Worm (Caenorhabditis elegans) whole organism, L4 larva: Measurements from ENCODE around the gene cyp-13A7.
A peak's percentile ranks its signal among the peaks of the same experiment; 100 is the strongest.

Experiments used
- F49E8.2 ChIP-seq: sonication (generic microtip); optimal IDR thresholded peaks from 2 replicates; lab custom pipeline; 2016; ENCODE audit warnings: missing compliant biosample characterization, mild to moderate bottlenecking, missing genetic modification characterization, borderline replicate concordance
- R02D3.7 ChIP-seq: fragments of 150-350 bp; sonication (generic microtip); optimal IDR thresholded peaks from 3 replicates; lab custom pipeline; 2014; ENCODE audit warnings: missing biosample characterization, missing genetic modification characterization
- T20F7.1 ChIP-seq: fragments of 200-800 bp; sonication (Bioruptor generic); optimal IDR thresholded peaks from 2 replicates; lab custom pipeline; 2018; ENCODE audit warnings: mild to moderate bottlenecking, missing genetic modification characterization, missing compliant biosample characterization
- T26A8.4 ChIP-seq: fragments of 200-800 bp; sonication (Bioruptor generic); IDR thresholded peaks from 2 replicates; pipeline ENCODE4 v1.3.6; 2022; ENCODE audit warnings: missing genetic modification characterization, missing compliant biosample characterization
- aha-1 ChIP-seq: fragments of 150-350 bp; peaks from one replicate; lab custom pipeline; 2014; ENCODE audit warnings: missing biosample characterization, missing genetic modification characterization
- ama-1 ChIP-seq: fragments of 150-350 bp; optimal IDR thresholded peaks from 2 replicates; lab custom pipeline; 2014; ENCODE audit warnings: inconsistent platforms, mixed read lengths
- arid-1 ChIP-seq: fragments of 200-800 bp; sonication (Bioruptor generic); conservative IDR thresholded peaks from 2 replicates; pipeline ENCODE4 v1.3.6; 2022; ENCODE audit warnings: missing genetic modification reagents, missing genetic modification characterization, missing compliant biosample characterization
- ceh-28 ChIP-seq: fragments of 150-350 bp; optimal IDR thresholded peaks from 2 replicates; lab custom pipeline; 2014; ENCODE audit warnings: missing biosample characterization, missing genetic modification reagents, missing genetic modification characterization
- ceh-32 ChIP-seq: sonication (generic microtip); optimal IDR thresholded peaks from 2 replicates; lab custom pipeline; 2016; ENCODE audit warnings: mild to moderate bottlenecking, missing genetic modification characterization, missing compliant biosample characterization; ENCODE audit not compliant: poor library complexity
- ceh-44 ChIP-seq: fragments of 200-800 bp; sonication (Bioruptor generic); IDR thresholded peaks from 2 replicates; pipeline ENCODE4 v1.3.6; 2022; ENCODE audit warnings: missing genetic modification reagents, missing genetic modification characterization, missing compliant biosample characterization
- ceh-82 ChIP-seq: sonication (generic microtip); optimal IDR thresholded peaks from 2 replicates; lab custom pipeline; 2017; ENCODE audit warnings: missing biosample characterization, missing genetic modification characterization
- cey-2 ChIP-seq: sonication (generic microtip); optimal IDR thresholded peaks from 3 replicates; lab custom pipeline; 2017; ENCODE audit warnings: missing genetic modification characterization, mild to moderate bottlenecking, missing compliant biosample characterization, antibody characterized with exemption, borderline replicate concordance; ENCODE audit not compliant: insufficient read depth
- ctbp-1 ChIP-seq: fragments of 200-800 bp; sonication (Bioruptor generic); IDR thresholded peaks from 2 replicates; pipeline ENCODE4 v1.3.6; 2022; ENCODE audit warnings: missing genetic modification reagents, missing genetic modification characterization, missing compliant biosample characterization
- daf-16 ChIP-seq, 3 experiments: sonication (generic microtip); optimal IDR thresholded peaks; 2 replicates each; lab custom pipeline; 2016 to 2017; ENCODE audit warnings: missing genetic modification characterization in 3 of 3, missing genetic modification reagents in 3 of 3, mild to moderate bottlenecking in 2 of 3, missing compliant biosample characterization in 2 of 3, missing biosample characterization in 1 of 3, moderate library complexity in 1 of 3
- dmd-6 ChIP-seq: fragments of 200-800 bp; sonication (Bioruptor generic); IDR thresholded peaks from 2 replicates; pipeline ENCODE4 v1.3.6; 2022; ENCODE audit warnings: missing genetic modification reagents, missing genetic modification characterization, missing compliant biosample characterization
- dmd-8 ChIP-seq: fragments of 200-800 bp; sonication (Bioruptor generic); IDR thresholded peaks from 2 replicates; pipeline ENCODE4 v1.3.6; 2022; ENCODE audit warnings: missing genetic modification characterization, missing compliant biosample characterization
- dpl-1 ChIP-seq: fragments of 150-350 bp; optimal IDR thresholded peaks from 2 replicates; lab custom pipeline; 2014; ENCODE audit warnings: missing biosample characterization, missing genetic modification reagents, missing genetic modification characterization
- dve-1 ChIP-seq: sonication (generic microtip); optimal IDR thresholded peaks from 2 replicates; lab custom pipeline; 2017; ENCODE audit warnings: antibody characterized with exemption, mild to moderate bottlenecking, missing genetic modification characterization, missing compliant biosample characterization; ENCODE audit not compliant: insufficient read depth
- hif-1 ChIP-seq, 2 experiments: sonication (generic microtip); optimal IDR thresholded peaks; 2 replicates each; lab custom pipeline; 2016 to 2017; ENCODE audit warnings: missing compliant biosample characterization in 2 of 2, missing genetic modification characterization in 2 of 2, missing genetic modification reagents in 2 of 2, missing genotype in 2 of 2, mild to moderate bottlenecking in 1 of 2
- hlh-11 ChIP-seq: fragments of 200-800 bp; sonication (Bioruptor generic); optimal IDR thresholded peaks from 2 replicates; lab custom pipeline; 2018; ENCODE audit warnings: mild to moderate bottlenecking, missing genetic modification characterization, missing compliant biosample characterization
- hlh-30 ChIP-seq: sonication (generic microtip); optimal IDR thresholded peaks from 2 replicates; lab custom pipeline; 2017; ENCODE audit warnings: antibody characterized with exemption, mild to moderate bottlenecking, missing genetic modification characterization, missing compliant biosample characterization; ENCODE audit not compliant: insufficient read depth
- hmg-1.1 ChIP-seq: fragments of 200-800 bp; sonication (Bioruptor generic); IDR thresholded peaks from 2 replicates; pipeline ENCODE4 v1.3.6; 2022; ENCODE audit warnings: missing genetic modification reagents, missing genetic modification characterization, missing compliant biosample characterization
- jun-1 ChIP-seq: fragments of 150-350 bp; optimal IDR thresholded peaks from 2 replicates; lab custom pipeline; 2014; ENCODE audit warnings: missing biosample characterization, missing genetic modification reagents, missing genetic modification characterization
- lin-1 ChIP-seq: fragments of 200-800 bp; sonication (Bioruptor generic); IDR thresholded peaks from 2 replicates; pipeline ENCODE4 v1.3.6; 2022; ENCODE audit warnings: missing genetic modification reagents, missing genetic modification characterization, missing compliant biosample characterization
- lin-13 ChIP-seq: fragments of 150-350 bp; optimal IDR thresholded peaks from 2 replicates; lab custom pipeline; 2014; ENCODE audit warnings: missing biosample characterization, missing genetic modification reagents, missing genetic modification characterization
- lin-15B ChIP-seq: fragments of 150-350 bp; sonication (generic microtip); optimal IDR thresholded peaks from 3 replicates; lab custom pipeline; 2014; ENCODE audit warnings: missing biosample characterization, missing genetic modification characterization
- lin-38 ChIP-seq: fragments of 200-800 bp; sonication (Bioruptor generic); IDR thresholded peaks from 2 replicates; pipeline ENCODE4 v1.3.6; 2022; ENCODE audit warnings: missing genetic modification reagents, missing genetic modification characterization, missing compliant biosample characterization
- lin-39 ChIP-seq: fragments of 150-350 bp; optimal IDR thresholded peaks from 2 replicates; lab custom pipeline; 2014; ENCODE audit warnings: missing biosample characterization, missing genetic modification reagents, missing genetic modification characterization
- lsy-2 ChIP-seq, 2 experiments: fragments of 150-350 bp in 1 of 2; sonication (generic microtip) in 1 of 2; optimal IDR thresholded peaks; 2 replicates each; lab custom pipeline; 2014 to 2017; ENCODE audit warnings: missing biosample characterization in 2 of 2, missing genetic modification characterization in 2 of 2
- mep-1 ChIP-seq: fragments of 150-350 bp; sonication (generic microtip); optimal IDR thresholded peaks from 3 replicates; lab custom pipeline; 2014; ENCODE audit warnings: missing biosample characterization, missing genetic modification characterization
- mes-2 ChIP-seq: sonication (generic microtip); optimal IDR thresholded peaks from 2 replicates; lab custom pipeline; 2016; ENCODE audit warnings: missing genotype, mild to moderate bottlenecking, missing genetic modification characterization, missing compliant biosample characterization; ENCODE audit not compliant: poor library complexity, severe bottlenecking
- mxl-2 ChIP-seq: fragments of 200-800 bp; sonication (Bioruptor generic); conservative IDR thresholded peaks from 2 replicates; pipeline ENCODE4 v1.3.6; 2022; ENCODE audit warnings: missing genetic modification reagents, missing genetic modification characterization, missing compliant biosample characterization
- nhr-102 ChIP-seq: sonication (generic microtip); optimal IDR thresholded peaks from 2 replicates; lab custom pipeline; 2016; ENCODE audit warnings: mild to moderate bottlenecking, missing genetic modification characterization, moderate library complexity, missing compliant biosample characterization
- nhr-28 ChIP-seq: fragments of 150-350 bp; optimal IDR thresholded peaks from 2 replicates; lab custom pipeline; 2014; ENCODE audit warnings: missing biosample characterization, missing genetic modification characterization
- nhr-48 ChIP-seq: sonication (generic microtip); optimal IDR thresholded peaks from 2 replicates; lab custom pipeline; 2016; ENCODE audit warnings: mild to moderate bottlenecking, missing genetic modification characterization, missing compliant biosample characterization
- nhr-6 ChIP-seq: fragments of 150-350 bp; optimal IDR thresholded peaks from 2 replicates; lab custom pipeline; 2014; ENCODE audit warnings: missing biosample characterization, missing genetic modification characterization
- nhr-77 ChIP-seq: fragments of 150-350 bp; optimal IDR thresholded peaks from 2 replicates; lab custom pipeline; 2014; ENCODE audit warnings: missing biosample characterization, missing genetic modification characterization
- pha-4 ChIP-seq, 2 experiments: fragments of 150-350 bp in 1 of 2; fragments of 200-800 bp in 1 of 2; sonication (Bioruptor generic) in 1 of 2; IDR thresholded peaks in 1 of 2; optimal IDR thresholded peaks in 1 of 2; 2 replicates each; pipeline versions ENCODE4 v1.3.6 to Lab custom; 2014 to 2022; ENCODE audit warnings: missing genetic modification characterization in 2 of 2, missing genetic modification reagents in 2 of 2, missing biosample characterization in 1 of 2, missing compliant biosample characterization in 1 of 2
- php-3 ChIP-seq: fragments of 200-800 bp; sonication (Bioruptor generic); IDR thresholded peaks from 2 replicates; pipeline ENCODE4 v1.3.6; 2022; ENCODE audit warnings: missing genetic modification reagents, missing genetic modification characterization, missing compliant biosample characterization
- rbr-2 ChIP-seq: sonication (generic microtip); optimal IDR thresholded peaks from 2 replicates; lab custom pipeline; 2016; ENCODE audit warnings: missing genotype, missing genetic modification characterization, missing compliant biosample characterization
- spr-1 ChIP-seq: sonication (generic microtip); optimal IDR thresholded peaks from 2 replicates; lab custom pipeline; 2016; ENCODE audit warnings: mild to moderate bottlenecking, missing genetic modification characterization, missing compliant biosample characterization
- tra-1 ChIP-seq: fragments of 200-800 bp; sonication (Bioruptor generic); IDR thresholded peaks from 2 replicates; pipeline ENCODE4 v1.3.6; 2022; ENCODE audit warnings: missing genetic modification reagents, missing genetic modification characterization, missing compliant biosample characterization
- unc-39 ChIP-seq: sonication (generic microtip); optimal IDR thresholded peaks from 2 replicates; lab custom pipeline; 2017; ENCODE audit warnings: missing biosample characterization, missing genetic modification characterization
- vab-7 ChIP-seq: fragments of 200-800 bp; sonication (Bioruptor generic); IDR thresholded peaks from 2 replicates; pipeline ENCODE4 v1.3.6; 2022; ENCODE audit warnings: missing genetic modification reagents, missing genetic modification characterization, missing compliant biosample characterization
- zfp-2 ChIP-seq: sonication (generic microtip); optimal IDR thresholded peaks from 2 replicates; lab custom pipeline; 2016; ENCODE audit warnings: mild to moderate bottlenecking, missing genetic modification characterization, missing compliant biosample characterization
- zfp-3 ChIP-seq: fragments of 200-800 bp; sonication (Bioruptor generic); conservative IDR thresholded peaks from 2 replicates; pipeline ENCODE4 v1.3.6; 2022; ENCODE audit warnings: missing genetic modification reagents, missing genetic modification characterization, missing compliant biosample characterization
- zip-2 ChIP-seq: fragments of 150-350 bp; optimal IDR thresholded peaks from 2 replicates; lab custom pipeline; 2014; ENCODE audit warnings: missing biosample characterization, missing genetic modification characterization

cyp-13A7 gene

DNA sequence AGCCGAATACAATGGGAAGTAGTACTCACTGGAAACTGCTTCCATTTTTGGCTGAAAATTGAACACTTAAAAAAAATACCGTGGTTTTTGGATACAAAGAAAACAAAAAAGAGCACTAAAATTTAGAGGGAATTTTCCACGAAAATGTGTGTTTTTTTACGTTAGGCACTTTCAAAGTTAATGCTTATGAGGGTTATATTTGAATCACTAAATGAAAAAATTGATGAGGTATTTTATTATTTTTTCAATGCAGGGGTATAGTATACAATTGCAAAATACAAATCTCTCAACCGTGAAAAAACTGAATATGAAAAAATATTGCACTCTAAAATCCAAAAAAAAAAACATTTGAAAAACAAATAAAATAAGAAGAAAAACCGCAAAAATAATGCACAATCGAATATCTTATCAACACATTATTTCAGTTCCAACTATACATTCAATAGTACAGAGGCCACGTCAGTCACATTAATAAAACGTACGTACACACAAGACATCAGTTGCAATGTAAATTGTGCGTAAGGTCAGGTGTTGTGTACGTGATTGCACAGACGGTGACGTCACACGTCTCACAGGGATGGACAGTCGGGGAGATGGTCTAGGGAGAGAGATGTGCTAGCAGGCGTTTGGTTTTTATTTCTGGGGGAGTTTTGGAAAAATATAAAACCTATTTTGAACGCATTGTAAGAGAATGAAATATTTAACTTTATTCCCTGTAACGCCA, 33.5 kb upstream of the cyp-13A7 start, which contains the start of gene aqp-10:
TSS of gene aqp-10 (minus strand) at position 51 of the 724 bp plus-strand sequence.
- TF ChIP-seq ctbp-1, result no peak
- peak; percentile 62 for TF ChIP-seq mes-2
- peak in 1 of 2 experiments; percentile 68 for TF ChIP-seq daf-16 (GFP tag; optimal IDR thresholded peaks at IDR 0.05; lab: Kevin White, UChicago)
- peak; percentile 80 for TF ChIP-seq daf-16 (tag; optimal IDR thresholded peaks at IDR 0.05; lab: Kevin White, UChicago)
- peak; percentile 53 for TF ChIP-seq T20F7.1
- TF ChIP-seq lsy-2 (tag; optimal IDR thresholded peaks at IDR 0.05; lab: Kevin White, UChicago), result peak in 1 of 2 experiments; percentile 74
- TF ChIP-seq ceh-28 (tag; lab: Kevin White, UChicago), result no peak
- no peak for TF ChIP-seq ceh-82 (tag; lab: Kevin White, UChicago)
- 0 out of 2 replicates have a peak, but pooled peaks have one; percentile 35 for TF ChIP-seq zfp-3 (GFP tag; lab: Robert Waterston, UW)
- TF ChIP-seq rbr-2, result peak; percentile 29
- TF ChIP-seq nhr-6 (tag; lab: Kevin White, UChicago), result peak; percentile 74
- TF ChIP-seq hlh-11, result peak; percentile 80
- TF ChIP-seq tra-1, result no peak
- TF ChIP-seq hmg-1.1, result peak; percentile 70
- TF ChIP-seq zfp-2 (tag; lab: Kevin White, UChicago), result no peak
- TF ChIP-seq nhr-77, result peak; percentile 35
- TF ChIP-seq nhr-102 (tag; lab: Kevin White, UChicago), result peak; percentile 76
- TF ChIP-seq jun-1 (tag; lab: Kevin White, UChicago), result no peak
- peak; percentile 81 for TF ChIP-seq T26A8.4
- peak; percentile 85 for TF ChIP-seq hlh-30 (tag; lab: Kevin White, UChicago)
- no peak for TF ChIP-seq zip-2 (tag; lab: Kevin White, UChicago)
- TF ChIP-seq pha-4 (GFP tag; IDR thresholded peaks at IDR 0.05; lab: Robert Waterston, UW), result no peak
- peak; percentile 14 for TF ChIP-seq pha-4 (tag; optimal IDR thresholded peaks at IDR 0.05; lab: Kevin White, UChicago)
- TF ChIP-seq ceh-44 (GFP tag; lab: Robert Waterston, UW), result no peak
- peak; percentile 71 for TF ChIP-seq dve-1 (tag; lab: Kevin White, UChicago)
- TF ChIP-seq lin-13 (GFP tag; lab: Kevin White, UChicago), result no peak
- TF ChIP-seq mxl-2 (GFP tag; lab: Robert Waterston, UW), result 0 out of 2 replicates have a peak, but pooled peaks have one; percentile 23
- TF ChIP-seq nhr-48, result peak; percentile 45
- no peak for TF ChIP-seq lin-15B (tag; lab: Kevin White, UChicago)
- TF ChIP-seq hif-1 (tag; optimal IDR thresholded peaks at IDR 0.05; lab: Kevin White, UChicago), result peak in 1 of 2 experiments; percentile 44
- 0 out of 2 replicates have a peak, but pooled peaks have one; percentile 28 for TF ChIP-seq arid-1
- 0 out of 2 replicates have a peak, but pooled peaks have one; percentile 37 for TF ChIP-seq dmd-8 (GFP tag; lab: Robert Waterston, UW)
- peak; percentile 45 for TF ChIP-seq mep-1
- 0 out of 2 replicates have a peak, but pooled peaks have one; percentile 42 for TF ChIP-seq php-3 (GFP tag; lab: Robert Waterston, UW)
- peak; percentile 86 for TF ChIP-seq aha-1 (tag; lab: Kevin White, UChicago)
- TF ChIP-seq dmd-6 (GFP tag; lab: Robert Waterston, UW), result peak; percentile 79
- no peak for TF ChIP-seq ceh-32 (tag; lab: Kevin White, UChicago)
- TF ChIP-seq lin-1, result 0 out of 2 replicates have a peak, but pooled peaks have one; percentile 10
- no peak for TF ChIP-seq F49E8.2 (tag; lab: Kevin White, UChicago)
- peak; percentile 70 for TF ChIP-seq nhr-28
- no peak for TF ChIP-seq ama-1 (lab: Kevin White, UChicago)
- TF ChIP-seq spr-1 (tag; lab: Kevin White, UChicago), result peak; percentile 15
- TF ChIP-seq lin-39 (tag; lab: Kevin White, UChicago), result no peak
- TF ChIP-seq unc-39 (tag; lab: Kevin White, UChicago), result no peak
- no peak for TF ChIP-seq R02D3.7 (tag; lab: Kevin White, UChicago)
- no peak for TF ChIP-seq vab-7 (GFP tag; lab: Robert Waterston, UW)
- peak; percentile 49 for TF ChIP-seq dpl-1 (GFP tag; lab: Kevin White, UChicago)
- TF ChIP-seq lin-38, result peak; percentile 51
- no peak for TF ChIP-seq cey-2 (tag; lab: Kevin White, UChicago)
